Fruit fly (Drosophila melanogaster) whole organism, pupa: Measurements from ENCODE around the gene Reg-2.

Experiments used
- CG13204 ChIP-seq: fragments of 200-800 bp; sonication (Bioruptor generic); optimal IDR thresholded peaks from 2 replicates; lab custom pipeline; 2018; ENCODE audit warnings: missing biosample characterization, mild to moderate bottlenecking, missing genetic modification characterization, moderate library complexity
- CG17806 ChIP-seq: fragments of 200-800 bp; sonication (Bioruptor generic); optimal IDR thresholded peaks from 2 replicates; lab custom pipeline; 2018; ENCODE audit warnings: missing biosample characterization, mild to moderate bottlenecking, missing genetic modification characterization, moderate library complexity
- CG32121 ChIP-seq: fragments of 200-800 bp; sonication (Bioruptor generic); IDR thresholded peaks from 2 replicates; pipeline ENCODE4 v1.3.6; 2022; ENCODE audit warnings: missing biosample characterization, missing genetic modification characterization
- CG4496 ChIP-seq: fragments of 200-800 bp; sonication (Bioruptor generic); IDR thresholded peaks from 3 replicates; pipeline ENCODE4 v1.3.6; 2022; ENCODE audit warnings: missing biosample characterization, missing genetic modification characterization
- CG8301 ChIP-seq: fragments of 200-800 bp; sonication (Bioruptor generic); optimal IDR thresholded peaks from 2 replicates; lab custom pipeline; 2018; ENCODE audit warnings: missing biosample characterization, mild to moderate bottlenecking, missing genetic modification characterization
- CG9948 ChIP-seq: fragments of 200-800 bp; sonication (Bioruptor generic); optimal IDR thresholded peaks from 2 replicates; lab custom pipeline; 2018; ENCODE audit warnings: missing biosample characterization, mild to moderate bottlenecking, missing genetic modification characterization, moderate library complexity
- fd96Ca ChIP-seq: fragments of 200-800 bp; sonication (Bioruptor generic); IDR thresholded peaks from 3 replicates; pipeline ENCODE4 v1.3.6; 2022; ENCODE audit warnings: missing biosample characterization, missing genetic modification characterization

DNA sequence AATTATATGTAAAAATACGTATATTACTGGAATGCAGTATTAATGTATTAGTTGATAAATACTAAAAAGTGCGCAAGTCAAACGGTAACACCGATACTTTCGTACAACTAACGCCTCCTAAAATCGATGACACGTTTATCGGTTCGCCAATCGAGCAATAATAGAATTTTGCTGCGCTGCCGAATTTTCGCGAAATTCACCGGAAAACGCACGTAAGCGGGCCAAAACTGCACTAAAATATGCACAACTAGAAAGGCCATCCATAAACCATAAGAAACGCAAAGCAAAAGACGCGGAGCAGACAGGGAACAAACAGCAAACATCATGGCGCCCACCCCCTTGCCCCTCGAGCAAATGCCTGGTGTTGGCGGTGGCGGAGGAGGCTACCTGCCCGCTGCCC lies 13.3 kb downstream of the Reg-2 start, which contains the start of gene MED14:
- TF ChIP-seq CG4496 (GFP tag; lab: Robert Waterston, UW) = no peak
- TF ChIP-seq CG13204 (GFP tag; lab: Kevin White, UChicago) = no peak
- TF ChIP-seq CG32121 (GFP tag; lab: Robert Waterston, UW) = no peak
- TF ChIP-seq CG8301 (tag; lab: Kevin White, UChicago) = no peak
- TF ChIP-seq fd96Ca (GFP tag; lab: Robert Waterston, UW) = no peak
- TF ChIP-seq CG17806 (tag; lab: Kevin White, UChicago) = no peak
- no peak for TF ChIP-seq CG9948 (tag; lab: Kevin White, UChicago)
